Fruit fly (Drosophila melanogaster) whole organism, embryonic: ENCODE measurements around the gene CG8564.

Source experiments
- Asciz ChIP-seq: fragments of 200-800 bp; sonication (Bioruptor generic); optimal IDR thresholded peaks from 2 replicates; lab custom pipeline; 2017; ENCODE audit warnings: missing biosample characterization, mild to moderate bottlenecking, missing genetic modification characterization, missing genetic modification reagents
- CG10431 ChIP-seq: fragments of 200-800 bp; sonication (Bioruptor generic); optimal IDR thresholded peaks from 3 replicates; lab custom pipeline; 2018; ENCODE audit warnings: missing biosample characterization, mild to moderate bottlenecking, missing genetic modification characterization
- CG11085 ChIP-seq: fragments of 200-800 bp; sonication (Bioruptor generic); IDR thresholded peaks from 2 replicates; pipeline ENCODE4 v1.3.6; 2022; ENCODE audit warnings: missing biosample characterization, missing genetic modification characterization
- CG11696 ChIP-seq: fragments of 200-800 bp; sonication (Bioruptor generic); IDR thresholded peaks from 2 replicates; pipeline ENCODE4 v1.3.6; 2022; ENCODE audit warnings: missing biosample characterization, missing genetic modification characterization
- CG12104 ChIP-seq: fragments of 200-800 bp; sonication (Bioruptor generic); optimal IDR thresholded peaks from 3 replicates; lab custom pipeline; 2016; ENCODE audit warnings: missing biosample characterization, missing genetic modification characterization
- CG12155 ChIP-seq: fragments of 200-800 bp; sonication (Bioruptor generic); optimal IDR thresholded peaks from 3 replicates; lab custom pipeline; 2016; ENCODE audit warnings: missing biosample characterization, missing genetic modification characterization
- CG12236 ChIP-seq: fragments of 200-800 bp; sonication (Bioruptor generic); optimal IDR thresholded peaks from 2 replicates; lab custom pipeline; 2016; ENCODE audit warnings: missing biosample characterization, missing genetic modification characterization
- CG12744 ChIP-seq: fragments of 200-800 bp; sonication (Bioruptor generic); optimal IDR thresholded peaks from 2 replicates; lab custom pipeline; 2016; ENCODE audit warnings: missing biosample characterization, missing genetic modification characterization
- CG12942 ChIP-seq: fragments of 200-800 bp; sonication (Bioruptor generic); optimal IDR thresholded peaks from 3 replicates; lab custom pipeline; 2016; ENCODE audit warnings: missing biosample characterization, missing genetic modification characterization
- CG13775 ChIP-seq: fragments of 200-800 bp; sonication (Bioruptor generic); optimal IDR thresholded peaks from 3 replicates; lab custom pipeline; 2017; ENCODE audit warnings: missing biosample characterization, mild to moderate bottlenecking, missing genetic modification characterization
- CG14050 ChIP-seq: fragments of 200-800 bp; sonication (Bioruptor generic); IDR thresholded peaks from 3 replicates; pipeline ENCODE4 v1.3.6; 2022; ENCODE audit warnings: missing biosample characterization, missing genetic modification characterization
- CG16863 ChIP-seq: fragments of 200-800 bp; sonication (Bioruptor generic); optimal IDR thresholded peaks from 3 replicates; lab custom pipeline; 2016; ENCODE audit warnings: missing biosample characterization, missing genetic modification characterization
- CG17912 ChIP-seq: fragments of 200-800 bp; sonication (Bioruptor generic); optimal IDR thresholded peaks from 2 replicates; lab custom pipeline; 2018; ENCODE audit warnings: missing biosample characterization, mild to moderate bottlenecking, missing genetic modification characterization
- CG30020 ChIP-seq: fragments of 200-800 bp; optimal IDR thresholded peaks from 2 replicates; lab custom pipeline; 2019; ENCODE audit warnings: missing biosample characterization, mild to moderate bottlenecking, missing genetic modification characterization, moderate library complexity
- CG32532 ChIP-seq: fragments of 200-800 bp; sonication (Bioruptor generic); IDR thresholded peaks from 2 replicates; pipeline ENCODE4 v1.3.6; 2022; ENCODE audit warnings: missing biosample characterization, missing genetic modification characterization
- CG32767 ChIP-seq: fragments of 200-800 bp; sonication (Bioruptor generic); IDR thresholded peaks from 2 replicates; pipeline ENCODE4 v1.3.6; 2022; ENCODE audit warnings: missing biosample characterization, missing genetic modification characterization
- CG3407 ChIP-seq: fragments of 200-800 bp; sonication (Bioruptor generic); optimal IDR thresholded peaks from 2 replicates; lab custom pipeline; 2018; ENCODE audit warnings: missing biosample characterization, mild to moderate bottlenecking, missing genetic modification characterization
- CG34422 ChIP-seq: fragments of 200-800 bp; sonication (Bioruptor generic); IDR thresholded peaks from 3 replicates; pipeline ENCODE4 v1.3.6; 2022; ENCODE audit warnings: missing biosample characterization, missing genetic modification characterization
- CG4360 ChIP-seq: fragments of 200-800 bp; sonication (Bioruptor generic); IDR thresholded peaks from 2 replicates; pipeline ENCODE4 v1.3.6; 2022; ENCODE audit warnings: missing biosample characterization, missing genetic modification characterization
- CG43689 ChIP-seq: fragments of 200-800 bp; sonication (Bioruptor generic); IDR thresholded peaks from 2 replicates; pipeline ENCODE4 v1.3.6; 2022; ENCODE audit warnings: missing biosample characterization, missing genetic modification characterization
- CG4424 ChIP-seq: fragments of 200-800 bp; sonication (Bioruptor generic); optimal IDR thresholded peaks from 3 replicates; lab custom pipeline; 2016; ENCODE audit warnings: missing biosample characterization, missing genetic modification characterization
- CG4707 ChIP-seq: fragments of 200-800 bp; sonication (Bioruptor generic); optimal IDR thresholded peaks from 2 replicates; lab custom pipeline; 2018; ENCODE audit warnings: missing biosample characterization, mild to moderate bottlenecking, missing genetic modification characterization, moderate library complexity
- CG5245 ChIP-seq: fragments of 200-800 bp; sonication (Bioruptor generic); optimal IDR thresholded peaks from 3 replicates; lab custom pipeline; 2016; ENCODE audit warnings: missing biosample characterization, missing genetic modification characterization
- CG6654 ChIP-seq: fragments of 200-800 bp; sonication (Bioruptor generic); optimal IDR thresholded peaks from 2 replicates; lab custom pipeline; 2017; ENCODE audit warnings: missing biosample characterization, mild to moderate bottlenecking, missing genetic modification characterization
- CG6854 ChIP-seq: fragments of 200-800 bp; sonication (Bioruptor generic); optimal IDR thresholded peaks from 3 replicates; lab custom pipeline; 2017; ENCODE audit warnings: missing biosample characterization, mild to moderate bottlenecking, missing genetic modification characterization
- CG8290 ChIP-seq, 3 experiments: fragments of 200-800 bp; sonication (Bioruptor generic); optimal IDR thresholded peaks; 2 replicates each; lab custom pipeline; 2016 to 2019; ENCODE audit warnings: missing biosample characterization in 3 of 3, missing genetic modification characterization in 3 of 3, mild to moderate bottlenecking in 2 of 3, moderate library complexity in 1 of 3
- CG9932 ChIP-seq: fragments of 200-800 bp; sonication (Bioruptor generic); IDR thresholded peaks from 2 replicates; pipeline ENCODE4 v1.3.6; 2022; ENCODE audit warnings: missing biosample characterization, missing genetic modification characterization
- Chrac-16 ChIP-seq: fragments of 200-800 bp; sonication (Bioruptor generic); optimal IDR thresholded peaks from 3 replicates; lab custom pipeline; 2016; ENCODE audit warnings: missing biosample characterization, missing genetic modification characterization
- CkIIα-i1 ChIP-seq: fragments of 200-800 bp; sonication (Bioruptor generic); IDR thresholded peaks from 2 replicates; pipeline ENCODE4 v1.3.6; 2022; ENCODE audit warnings: missing biosample characterization, missing genetic modification characterization
- CrebB ChIP-seq: fragments of 200-800 bp; sonication (Bioruptor generic); optimal IDR thresholded peaks from 3 replicates; lab custom pipeline; 2018; ENCODE audit warnings: missing biosample characterization, mild to moderate bottlenecking, missing genetic modification characterization
- Dad ChIP-seq: fragments of 200-800 bp; sonication (Bioruptor generic); optimal IDR thresholded peaks from 3 replicates; lab custom pipeline; 2016; ENCODE audit warnings: missing biosample characterization, missing genetic modification characterization
- Mrtf ChIP-seq: fragments of 200-800 bp; sonication (Bioruptor generic); IDR thresholded peaks from 3 replicates; pipeline ENCODE4 v1.3.6; 2022; ENCODE audit warnings: missing biosample characterization, missing genetic modification characterization
- NFAT ChIP-seq: fragments of 200-800 bp; sonication (Bioruptor generic); IDR thresholded peaks from 2 replicates; pipeline ENCODE4 v1.3.6; 2022; ENCODE audit warnings: missing biosample characterization, missing genetic modification characterization
- ac ChIP-seq: fragments of 200-800 bp; sonication (Bioruptor generic); optimal IDR thresholded peaks from 3 replicates; lab custom pipeline; 2017; ENCODE audit warnings: missing biosample characterization, mild to moderate bottlenecking, missing genetic modification characterization
- btn ChIP-seq: fragments of 200-800 bp; sonication (Bioruptor generic); optimal IDR thresholded peaks from 2 replicates; lab custom pipeline; 2016; ENCODE audit warnings: missing biosample characterization, missing genetic modification characterization
- cas ChIP-seq: fragments of 200-800 bp; sonication (Bioruptor generic); IDR thresholded peaks from 2 replicates; pipeline ENCODE4 v1.3.6; 2022; ENCODE audit warnings: missing biosample characterization, missing genetic modification characterization
- chinmo ChIP-seq: fragments of 200-800 bp; sonication (Bioruptor generic); IDR thresholded peaks from 4 replicates; pipeline ENCODE4 v1.3.6; 2022; ENCODE audit warnings: missing biosample characterization, missing genetic modification characterization; ENCODE audit not compliant: partially characterized antibody
- chm ChIP-seq: fragments of 200-800 bp; sonication (Bioruptor generic); IDR thresholded peaks from 2 replicates; pipeline ENCODE4 v1.3.6; 2022; ENCODE audit warnings: missing biosample characterization, missing genetic modification characterization
- fru ChIP-seq: fragments of >200 bp; optimal IDR thresholded peaks from 2 replicates; lab custom pipeline; 2017
- gcm ChIP-seq: fragments of 200-800 bp; sonication (Bioruptor generic); optimal IDR thresholded peaks from 2 replicates; lab custom pipeline; 2019; ENCODE audit warnings: missing biosample characterization, mild to moderate bottlenecking, missing genetic modification characterization, moderate library complexity
- hkb ChIP-seq, 2 experiments: fragments of 200-800 bp in 1 of 2; fragments of >200 bp in 1 of 2; sonication (Bioruptor generic) in 1 of 2; IDR thresholded peaks in 1 of 2; optimal IDR thresholded peaks in 1 of 2; 2 replicates each; pipeline versions ENCODE4 v1.3.6 to Lab custom; 2017 to 2022; ENCODE audit warnings: missing biosample characterization in 1 of 2, missing genetic modification characterization in 1 of 2
- lola ChIP-seq, 3 experiments: fragments of >200 bp in 2 of 3; fragments of 200-800 bp in 1 of 3; sonication (Bioruptor generic) in 1 of 3; optimal IDR thresholded peaks; 2 replicates each; lab custom pipeline; 2017 to 2019; ENCODE audit warnings: missing biosample characterization in 3 of 3, missing genetic modification characterization in 3 of 3, mild to moderate bottlenecking in 1 of 3, moderate library complexity in 1 of 3
- nau ChIP-seq: fragments of 200-800 bp; sonication (Bioruptor generic); optimal IDR thresholded peaks from 3 replicates; lab custom pipeline; 2017; ENCODE audit warnings: missing biosample characterization, mild to moderate bottlenecking, missing genetic modification characterization, missing genetic modification reagents
- pzg ChIP-seq: fragments of 200-800 bp; sonication (Bioruptor generic); optimal IDR thresholded peaks from 3 replicates; lab custom pipeline; 2018; ENCODE audit warnings: missing biosample characterization, mild to moderate bottlenecking, missing genetic modification characterization, moderate library complexity
- sc ChIP-seq, 3 experiments: fragments of >200 bp in 2 of 3; fragments of 200-800 bp in 1 of 3; sonication (Bioruptor generic) in 1 of 3; optimal IDR thresholded peaks; 2 replicates in 2 of 3; 3 replicates in 1 of 3; lab custom pipeline; 2017; ENCODE audit warnings: mild to moderate bottlenecking in 1 of 3, missing biosample characterization in 1 of 3, missing genetic modification characterization in 1 of 3, missing genetic modification reagents in 1 of 3
- sim ChIP-seq: fragments of 200-800 bp; sonication (Bioruptor generic); IDR thresholded peaks from 2 replicates; pipeline ENCODE4 v1.3.6; 2022; ENCODE audit warnings: missing biosample characterization, missing genetic modification characterization
- tio ChIP-seq: fragments of 200-800 bp; sonication (Bioruptor generic); optimal IDR thresholded peaks from 2 replicates; lab custom pipeline; 2017; ENCODE audit warnings: missing biosample characterization, missing genetic modification characterization, inconsistent platforms
- toy ChIP-seq: fragments of 200-800 bp; sonication (Bioruptor generic); IDR thresholded peaks from 2 replicates; pipeline ENCODE4 v1.3.6; 2022; ENCODE audit warnings: missing biosample characterization, missing genetic modification characterization
- zen2 ChIP-seq: fragments of 200-800 bp; sonication (Bioruptor generic); IDR thresholded peaks from 3 replicates; pipeline ENCODE4 v1.3.6; 2022; ENCODE audit warnings: missing biosample characterization, missing genetic modification characterization; ENCODE audit not compliant: partially characterized antibody

CG8564 gene

dm6 chr3L:7360324-7360852 is 27.3 kb downstream of the CG8564 start, which contains the start of gene Sec63 (continued):
- TF ChIP-seq CG12155 (peak; percentile 91), CG13775 (GFP tag; lab: Kevin White, UChicago) (peak; percentile 48), CG11696 (GFP tag; lab: Robert Waterston, UW) (no peak), CG32767 (GFP tag; lab: Robert Waterston, UW) (peak; percentile 20; the same call in 1 of the 2 replicates), tio (GFP tag; lab: Kevin White, UChicago) (no peak), CG11085 (GFP tag; lab: Robert Waterston, UW) (peak; percentile 22; the same call in 1 of the 2 replicates), NFAT (peak; percentile 67), CG10431 (no peak), chinmo (GFP tag; lab: Robert Waterston, UW) (peak; percentile 6; the same call in 2 of the 4 replicates), toy (GFP tag; lab: Robert Waterston, UW) (no peak), Mrtf (GFP tag; lab: Robert Waterston, UW) (no peak), CG32532 (GFP tag; lab: Robert Waterston, UW) (peak; percentile 61), CG6654 (no peak), CG5245 (GFP tag; lab: Kevin White, UChicago) (peak; percentile 54), CG16863 (GFP tag; lab: Kevin White, UChicago) (no peak), CG17912 (GFP tag; lab: Kevin White, UChicago) (peak; percentile 28), CG43689 (GFP tag; lab: Robert Waterston, UW) (no peak), nau (GFP tag; lab: Kevin White, UChicago) (no peak), CG6854 (GFP tag; lab: Kevin White, UChicago) (no peak), sc (optimal IDR thresholded peaks at IDR 0.05; lab: Kevin White, UChicago) (no peak), sc (GFP tag; optimal IDR thresholded peaks at IDR 0.05; lab: Kevin White, UChicago) (peak; percentile 4), CG12942 (peak; percentile 13), CG14050 (peak; percentile 54; the same call in 2 of the 3 replicates), CG3407 (GFP tag; lab: Kevin White, UChicago) (no peak), CkIIα-i1 (no peak), CG30020 (tag; lab: Kevin White, UChicago) (peak; percentile 12), Dad (GFP tag; lab: Kevin White, UChicago) (peak; percentile 51), CG12236 (GFP tag; lab: Kevin White, UChicago) (no peak), Asciz (GFP tag; lab: Kevin White, UChicago) (peak; percentile 22), CG9932 (GFP tag; lab: Robert Waterston, UW) (peak; percentile 78), pzg (GFP tag; lab: Kevin White, UChicago) (peak; percentile 77), sim (GFP tag; lab: Robert Waterston, UW) (no peak), chm (GFP tag; lab: Robert Waterston, UW) (0 out of 2 replicates have a peak, but pooled peaks have one; percentile 34), CG12744 (GFP tag; lab: Kevin White, UChicago) (no peak), CrebB (tag; lab: Kevin White, UChicago) (no peak), CG34422 (GFP tag; lab: Robert Waterston, UW) (peak; percentile 85), CG4707 (GFP tag; lab: Kevin White, UChicago) (no peak), CG4360 (GFP tag; lab: Robert Waterston, UW) (no peak), fru (lab: Kevin White, UChicago) (no peak), lola (GFP tag; optimal IDR thresholded peaks at IDR 0.05; lab: Kevin White, UChicago) (no peak), zen2 (GFP tag; lab: Robert Waterston, UW) (peak; percentile 62; the same call in 2 of the 3 replicates), cas (GFP tag; lab: Robert Waterston, UW) (0 out of 2 replicates have a peak, but pooled peaks have one; percentile 34), hkb (optimal IDR thresholded peaks at IDR 0.05; lab: Kevin White, UChicago) (no peak), hkb (GFP tag; IDR thresholded peaks at IDR 0.05; lab: Robert Waterston, UW) (peak; percentile 7; the same call in 1 of the 2 replicates), Chrac-16 (GFP tag; lab: Kevin White, UChicago) (peak; percentile 38), btn (GFP tag; lab: Kevin White, UChicago) (no peak), CG4424 (GFP tag; lab: Kevin White, UChicago) (peak; percentile 45), CG8290 (GFP tag; optimal IDR thresholded peaks at IDR 0.05; lab: Kevin White, UChicago) (peak; percentile 35), CG8290 (tag; optimal IDR thresholded peaks at IDR 0.05; lab: Kevin White, UChicago) (peak in 1 of 2 experiments; percentile 81), CG12104 (GFP tag; lab: Kevin White, UChicago) (no peak), gcm (GFP tag; lab: Kevin White, UChicago) (peak; percentile 3), ac (GFP tag; lab: Kevin White, UChicago) (no peak)
